Fruit fly (Drosophila melanogaster) whole organism, embryonic: Measurements from ENCODE around the gene dlp.

Experiments
- Atf-2 ChIP-seq: fragments of 200-800 bp; sonication (Bioruptor generic); optimal IDR thresholded peaks from 2 replicates; lab custom pipeline; 2016; ENCODE audit warnings: missing biosample characterization, missing genetic modification characterization
- Atf6 ChIP-seq: fragments of 200-800 bp; sonication (Bioruptor generic); IDR thresholded peaks from 2 replicates; pipeline ENCODE4 v1.3.6; 2022; ENCODE audit warnings: missing biosample characterization, missing genetic modification characterization
- Bteb2 ChIP-seq: fragments of 200-800 bp; sonication (Bioruptor generic); optimal IDR thresholded peaks from 2 replicates; lab custom pipeline; 2016; ENCODE audit warnings: missing biosample characterization, missing genetic modification characterization
- CG10147 ChIP-seq: fragments of 200-800 bp; sonication (Bioruptor generic); optimal IDR thresholded peaks from 2 replicates; lab custom pipeline; 2019; ENCODE audit warnings: missing biosample characterization, mild to moderate bottlenecking, missing genetic modification characterization, moderate library complexity
- CG11696 ChIP-seq: fragments of 200-800 bp; sonication (Bioruptor generic); IDR thresholded peaks from 2 replicates; pipeline ENCODE4 v1.3.6; 2022; ENCODE audit warnings: missing biosample characterization, missing genetic modification characterization
- CG12219 ChIP-seq: fragments of 200-800 bp; sonication (Bioruptor generic); optimal IDR thresholded peaks from 3 replicates; lab custom pipeline; 2018; ENCODE audit warnings: missing biosample characterization, mild to moderate bottlenecking, missing genetic modification characterization
- CG14965 ChIP-seq: fragments of 200-800 bp; sonication (Bioruptor generic); optimal IDR thresholded peaks from 2 replicates; lab custom pipeline; 2016; ENCODE audit warnings: missing biosample characterization, missing genetic modification characterization, borderline replicate concordance
- CG15011 ChIP-seq: fragments of 200-800 bp; sonication (Bioruptor generic); optimal IDR thresholded peaks from 3 replicates; lab custom pipeline; 2018; ENCODE audit warnings: missing biosample characterization, mild to moderate bottlenecking, missing genetic modification characterization
- CG18619 ChIP-seq: fragments of 200-800 bp; sonication (Bioruptor generic); optimal IDR thresholded peaks from 3 replicates; lab custom pipeline; 2017; ENCODE audit warnings: missing biosample characterization, mild to moderate bottlenecking, missing genetic modification characterization
- CG2889 ChIP-seq: fragments of 200-800 bp; sonication (Bioruptor generic); IDR thresholded peaks from 3 replicates; pipeline ENCODE4 v1.3.6; 2022; ENCODE audit warnings: missing biosample characterization, missing genetic modification characterization
- CG32772 ChIP-seq: fragments of 200-800 bp; sonication (Bioruptor generic); IDR thresholded peaks from 2 replicates; pipeline ENCODE4 v1.3.6; 2022; ENCODE audit warnings: missing biosample characterization, missing genetic modification characterization
- CG33213 ChIP-seq: fragments of 200-800 bp; sonication (Bioruptor generic); optimal IDR thresholded peaks from 3 replicates; lab custom pipeline; 2016; ENCODE audit warnings: missing biosample characterization, missing genetic modification characterization
- CG4360 ChIP-seq: fragments of 200-800 bp; sonication (Bioruptor generic); IDR thresholded peaks from 2 replicates; pipeline ENCODE4 v1.3.6; 2022; ENCODE audit warnings: missing biosample characterization, missing genetic modification characterization
- CG43689 ChIP-seq: fragments of 200-800 bp; sonication (Bioruptor generic); IDR thresholded peaks from 2 replicates; pipeline ENCODE4 v1.3.6; 2022; ENCODE audit warnings: missing biosample characterization, missing genetic modification characterization
- CG4707 ChIP-seq: fragments of 200-800 bp; sonication (Bioruptor generic); optimal IDR thresholded peaks from 2 replicates; lab custom pipeline; 2018; ENCODE audit warnings: missing biosample characterization, mild to moderate bottlenecking, missing genetic modification characterization, moderate library complexity
- CG6683 ChIP-seq: fragments of 200-800 bp; sonication (Bioruptor generic); optimal IDR thresholded peaks from 2 replicates; lab custom pipeline; 2017; ENCODE audit warnings: missing biosample characterization, mild to moderate bottlenecking, missing genetic modification characterization, missing genetic modification reagents
- CG7357 ChIP-seq: fragments of 200-800 bp; sonication (Bioruptor generic); IDR thresholded peaks from 3 replicates; pipeline ENCODE4 v1.3.6; 2022; ENCODE audit warnings: missing biosample characterization, missing genetic modification characterization
- CG7745 ChIP-seq: fragments of 200-800 bp; sonication (Bioruptor generic); optimal IDR thresholded peaks from 2 replicates; lab custom pipeline; 2018; ENCODE audit warnings: missing biosample characterization, mild to moderate bottlenecking, missing genetic modification characterization, moderate library complexity
- CG7987 ChIP-seq: fragments of 200-800 bp; sonication (Bioruptor generic); optimal IDR thresholded peaks from 2 replicates; lab custom pipeline; 2018; ENCODE audit warnings: missing biosample characterization, mild to moderate bottlenecking, missing genetic modification characterization, moderate library complexity
- CG8281 ChIP-seq: fragments of 200-800 bp; sonication (Bioruptor generic); optimal IDR thresholded peaks from 2 replicates; lab custom pipeline; 2018; ENCODE audit warnings: missing biosample characterization, mild to moderate bottlenecking, missing genetic modification characterization, moderate library complexity
- CG9932 ChIP-seq: fragments of 200-800 bp; sonication (Bioruptor generic); IDR thresholded peaks from 2 replicates; pipeline ENCODE4 v1.3.6; 2022; ENCODE audit warnings: missing biosample characterization, missing genetic modification characterization
- E2f1 ChIP-seq: fragments of 200-800 bp; sonication (Bioruptor generic); IDR thresholded peaks from 2 replicates; pipeline ENCODE4 v1.3.6; 2022; ENCODE audit warnings: missing biosample characterization, missing genetic modification characterization
- E2f2 ChIP-seq: fragments of 200-800 bp; sonication (Bioruptor generic); IDR thresholded peaks from 2 replicates; pipeline ENCODE4 v1.3.6; 2022; ENCODE audit warnings: missing biosample characterization, missing genetic modification characterization
- Eip74EF ChIP-seq, 2 experiments: fragments of 200-800 bp in 1 of 2; fragments of >200 bp in 1 of 2; sonication (Bioruptor generic) in 1 of 2; optimal IDR thresholded peaks; 2 replicates each; lab custom pipeline; 2017 to 2019; ENCODE audit warnings: missing biosample characterization in 2 of 2, missing genetic modification characterization in 2 of 2, mild to moderate bottlenecking in 1 of 2, moderate library complexity in 1 of 2
- Gug ChIP-seq: fragments of 200-800 bp; sonication (Bioruptor generic); IDR thresholded peaks from 4 replicates; pipeline ENCODE4 v1.3.6; 2022; ENCODE audit warnings: missing biosample characterization, missing genetic modification characterization
- H15 ChIP-seq: fragments of 200-800 bp; sonication (Bioruptor generic); IDR thresholded peaks from 3 replicates; pipeline ENCODE4 v1.3.6; 2022; ENCODE audit warnings: missing biosample characterization, missing genetic modification characterization
- H2.0 ChIP-seq: fragments of 200-800 bp; sonication (Bioruptor generic); IDR thresholded peaks from 2 replicates; pipeline ENCODE4 v1.3.6; 2022; ENCODE audit warnings: missing biosample characterization, missing genetic modification characterization
- Hand ChIP-seq: fragments of 200-800 bp; sonication (Bioruptor generic); optimal IDR thresholded peaks from 2 replicates; lab custom pipeline; 2017; ENCODE audit warnings: mild to moderate bottlenecking, missing biosample characterization, missing genetic modification reagents, missing genetic modification characterization
- MBD-R2 ChIP-seq: fragments of 200-800 bp; sonication (Bioruptor generic); IDR thresholded peaks from 2 replicates; pipeline ENCODE4 v1.3.6; 2022; ENCODE audit warnings: missing biosample characterization, missing genetic modification characterization
- Meics ChIP-seq: fragments of 200-800 bp; sonication (Bioruptor generic); optimal IDR thresholded peaks from 2 replicates; lab custom pipeline; 2017; ENCODE audit warnings: missing biosample characterization, mild to moderate bottlenecking, missing genetic modification characterization
- Mrtf ChIP-seq: fragments of 200-800 bp; sonication (Bioruptor generic); IDR thresholded peaks from 3 replicates; pipeline ENCODE4 v1.3.6; 2022; ENCODE audit warnings: missing biosample characterization, missing genetic modification characterization
- Neu2 ChIP-seq: fragments of 200-800 bp; sonication (Bioruptor generic); optimal IDR thresholded peaks from 3 replicates; lab custom pipeline; 2016; ENCODE audit warnings: missing biosample characterization, missing genetic modification characterization, borderline replicate concordance
- Poxn ChIP-seq: fragments of 200-800 bp; sonication (Bioruptor generic); IDR thresholded peaks from 2 replicates; pipeline ENCODE4 v1.3.6; 2022; ENCODE audit warnings: missing biosample characterization, missing genetic modification characterization
- Ptx1 ChIP-seq: fragments of 200-800 bp; sonication (Bioruptor generic); IDR thresholded peaks from 2 replicates; pipeline ENCODE4 v1.3.6; 2022; ENCODE audit warnings: missing biosample characterization, missing genetic modification characterization
- Scr ChIP-seq: fragments of 200-800 bp; sonication (Bioruptor generic); IDR thresholded peaks from 2 replicates; pipeline ENCODE4 v1.3.6; 2022; ENCODE audit warnings: missing biosample characterization, missing genetic modification characterization; ENCODE audit not compliant: partially characterized antibody
- Sry-δ ChIP-seq: fragments of 200-800 bp; sonication (Bioruptor generic); optimal IDR thresholded peaks from 2 replicates; lab custom pipeline; 2016; ENCODE audit warnings: missing biosample characterization, missing genetic modification characterization
- caup ChIP-seq: fragments of 200-800 bp; sonication (Bioruptor generic); optimal IDR thresholded peaks from 3 replicates; lab custom pipeline; 2017; ENCODE audit warnings: missing biosample characterization, mild to moderate bottlenecking, missing genetic modification characterization, moderate library complexity; ENCODE audit not compliant: severe bottlenecking
- gem ChIP-seq: fragments of 200-800 bp; sonication (Bioruptor generic); optimal IDR thresholded peaks from 2 replicates; lab custom pipeline; 2019; ENCODE audit warnings: missing biosample characterization, mild to moderate bottlenecking, missing genetic modification characterization, moderate library complexity
- her ChIP-seq: fragments of 200-800 bp; sonication (Bioruptor generic); optimal IDR thresholded peaks from 2 replicates; lab custom pipeline; 2016; ENCODE audit warnings: missing biosample characterization, missing genetic modification characterization
- kah ChIP-seq: fragments of 200-800 bp; sonication (Bioruptor generic); optimal IDR thresholded peaks from 2 replicates; lab custom pipeline; 2018; ENCODE audit warnings: missing biosample characterization, mild to moderate bottlenecking, missing genetic modification characterization
- nau ChIP-seq: fragments of 200-800 bp; sonication (Bioruptor generic); optimal IDR thresholded peaks from 3 replicates; lab custom pipeline; 2017; ENCODE audit warnings: missing biosample characterization, mild to moderate bottlenecking, missing genetic modification characterization, missing genetic modification reagents
- pho ChIP-seq: fragments of 200-800 bp; sonication (Bioruptor generic); optimal IDR thresholded peaks from 2 replicates; lab custom pipeline; 2016; ENCODE audit warnings: missing biosample characterization, missing genetic modification characterization
- pita ChIP-seq: fragments of 200-800 bp; sonication (Bioruptor generic); optimal IDR thresholded peaks from 2 replicates; lab custom pipeline; 2017; ENCODE audit warnings: missing biosample characterization, mild to moderate bottlenecking, missing genetic modification characterization
- pzg ChIP-seq: fragments of 200-800 bp; sonication (Bioruptor generic); optimal IDR thresholded peaks from 3 replicates; lab custom pipeline; 2018; ENCODE audit warnings: missing biosample characterization, mild to moderate bottlenecking, missing genetic modification characterization, moderate library complexity
- rib ChIP-seq: fragments of 200-800 bp; sonication (Bioruptor generic); IDR thresholded peaks from 2 replicates; pipeline ENCODE4 v1.3.6; 2022; ENCODE audit warnings: missing biosample characterization, missing genetic modification characterization
- shn ChIP-seq: fragments of 200-800 bp; sonication (Bioruptor generic); optimal IDR thresholded peaks from 3 replicates; lab custom pipeline; 2016; ENCODE audit warnings: missing biosample characterization, missing genetic modification characterization
- tna ChIP-seq: fragments of 200-800 bp; sonication (Bioruptor generic); IDR thresholded peaks from 2 replicates; pipeline ENCODE4 v1.3.6; 2022; ENCODE audit warnings: missing biosample characterization, missing genetic modification characterization; ENCODE audit not compliant: partially characterized antibody
- unc-4 ChIP-seq: fragments of 200-800 bp; sonication (Bioruptor generic); IDR thresholded peaks from 2 replicates; pipeline ENCODE4 v1.3.6; 2022; ENCODE audit warnings: missing biosample characterization, missing genetic modification characterization; ENCODE audit not compliant: partially characterized antibody
- zf30C ChIP-seq: fragments of 200-800 bp; sonication (Bioruptor generic); optimal IDR thresholded peaks from 3 replicates; lab custom pipeline; 2018; ENCODE audit warnings: missing biosample characterization, mild to moderate bottlenecking, missing genetic modification characterization

The dlp gene

DNA sequence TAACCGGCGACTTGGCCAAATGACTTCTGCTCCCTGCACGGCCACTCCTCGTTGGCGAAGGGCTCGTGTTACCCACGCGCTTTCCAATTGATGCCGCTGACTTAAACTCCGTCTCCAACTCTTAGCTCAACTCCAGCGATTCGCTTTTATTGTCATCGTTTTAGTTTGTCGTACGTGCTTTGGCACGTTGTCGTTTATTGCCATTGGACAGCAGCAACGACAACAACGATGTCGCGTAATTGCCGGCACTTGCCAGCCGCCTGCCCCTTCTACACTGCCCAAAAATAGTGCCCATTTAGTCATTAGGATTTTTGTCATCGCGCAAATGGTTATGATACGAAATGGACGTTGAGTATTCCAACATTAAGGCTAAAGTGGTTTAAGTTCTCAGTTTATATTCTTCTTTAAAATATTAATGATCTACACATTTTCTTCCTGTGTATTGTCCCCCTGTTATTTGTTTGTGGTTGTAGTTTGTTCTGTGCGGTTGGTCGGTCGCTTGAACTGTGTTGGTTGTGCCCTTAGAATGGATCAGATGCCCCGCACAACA is 33.5 kb downstream of the dlp start (continued):
- TF ChIP-seq CG43689 (GFP tag; lab: Robert Waterston, UW) (no peak; the same call in 1 of the 2 replicates), nau (GFP tag; lab: Kevin White, UChicago) (peak; percentile 79), CG6683 (GFP tag; lab: Kevin White, UChicago) (peak; percentile 78), zf30C (GFP tag; lab: Kevin White, UChicago) (peak; percentile 84), tna (GFP tag; lab: Robert Waterston, UW) (no peak), Poxn (0 out of 2 replicates have a peak, but pooled peaks have one; percentile 13), Meics (GFP tag; lab: Kevin White, UChicago) (peak; percentile 85), pzg (GFP tag; lab: Kevin White, UChicago) (no peak), CG7987 (peak; percentile 79), pita (GFP tag; lab: Kevin White, UChicago) (no peak), CG10147 (peak; percentile 88), CG9932 (peak; percentile 69), Bteb2 (GFP tag; lab: Kevin White, UChicago) (peak; percentile 77), gem (peak; percentile 92), Atf6 (GFP tag; lab: Robert Waterston, UW) (peak; percentile 90), Scr (no peak), CG4707 (GFP tag; lab: Kevin White, UChicago) (peak; percentile 86), CG11696 (GFP tag; lab: Robert Waterston, UW) (peak; percentile 73), Ptx1 (GFP tag; lab: Robert Waterston, UW) (peak; percentile 86), CG32772 (GFP tag; lab: Robert Waterston, UW) (peak; percentile 85), pho (GFP tag; lab: Kevin White, UChicago) (peak; percentile 84), CG7357 (GFP tag; lab: Robert Waterston, UW) (peak; percentile 48; the same call in 2 of the 3 replicates), MBD-R2 (GFP tag; lab: Robert Waterston, UW) (no peak; the same call in 1 of the 2 replicates), rib (peak; percentile 57), Gug (GFP tag; lab: Robert Waterston, UW) (peak; percentile 80), CG12219 (peak; percentile 92), E2f1 (GFP tag; lab: Robert Waterston, UW) (peak; percentile 83), CG2889 (GFP tag; lab: Robert Waterston, UW) (peak; percentile 71), her (GFP tag; lab: Kevin White, UChicago) (peak; percentile 79), CG8281 (peak; percentile 70), Sry-δ (peak; percentile 50), Eip74EF (GFP tag; optimal IDR thresholded peaks at IDR 0.05; lab: Kevin White, UChicago) (peak in 1 of 2 experiments; percentile 87), Mrtf (peak; percentile 77), Atf-2 (GFP tag; lab: Kevin White, UChicago) (peak; percentile 86), H2.0 (GFP tag; lab: Robert Waterston, UW) (peak; percentile 82), unc-4 (GFP tag; lab: Robert Waterston, UW) (no peak), CG14965 (GFP tag; lab: Kevin White, UChicago) (peak; percentile 64), Neu2 (GFP tag; lab: Kevin White, UChicago) (no peak), caup (peak; percentile 90), H15 (GFP tag; lab: Robert Waterston, UW) (peak; percentile 89), shn (peak; percentile 81), Hand (GFP tag; lab: Kevin White, UChicago) (peak; percentile 80), E2f2 (peak; percentile 62), CG33213 (peak; percentile 88), CG15011 (peak; percentile 82), CG18619 (GFP tag; lab: Kevin White, UChicago) (peak; percentile 82), kah (peak; percentile 81), CG7745 (tag; lab: Kevin White, UChicago) (peak; percentile 26), CG4360 (GFP tag; lab: Robert Waterston, UW) (0 out of 2 replicates have a peak, but pooled peaks have one; percentile 15)
